Worm (Caenorhabditis elegans) whole organism, midembryonic: ENCODE data around the gene tebp-2.

ENCODE experiments used
- T22C8.4 ChIP-seq: fragments of 200-800 bp; sonication (Bioruptor generic); IDR thresholded peaks from 2 replicates; pipeline ENCODE4 v1.3.6; 2022; ENCODE audit warnings: missing genetic modification characterization, missing compliant biosample characterization
- cog-1 ChIP-seq: sonication (generic microtip); optimal IDR thresholded peaks from 2 replicates; lab custom pipeline; 2016; ENCODE audit warnings: missing genetic modification characterization, missing compliant biosample characterization
- flt-1 ChIP-seq: fragments of 200-800 bp; sonication (Bioruptor generic); IDR thresholded peaks from 2 replicates; pipeline ENCODE4 v1.3.6; 2022; ENCODE audit warnings: missing genetic modification characterization, missing compliant biosample characterization
- klf-2 ChIP-seq: fragments of 200-800 bp; sonication (Bioruptor generic); conservative IDR thresholded peaks from 2 replicates; pipeline ENCODE4 v1.3.6; 2022; ENCODE audit warnings: missing genetic modification reagents, missing genetic modification characterization, missing compliant biosample characterization
- med-1 ChIP-seq: sonication (generic microtip); optimal IDR thresholded peaks from 2 replicates; lab custom pipeline; 2017; ENCODE audit warnings: missing genetic modification characterization, mild to moderate bottlenecking, missing compliant biosample characterization, antibody characterized with exemption, missing genetic modification reagents; ENCODE audit not compliant: insufficient read depth
- ref-1 ChIP-seq: fragments of 200-800 bp; sonication (Bioruptor generic); conservative IDR thresholded peaks from 2 replicates; pipeline ENCODE4 v1.3.6; 2022; ENCODE audit warnings: missing genetic modification reagents, missing genetic modification characterization, missing compliant biosample characterization
- tab-1 ChIP-seq: fragments of 200-800 bp; sonication (Bioruptor generic); IDR thresholded peaks from 2 replicates; pipeline ENCODE4 v1.3.6; 2022; ENCODE audit warnings: missing genetic modification characterization, missing compliant biosample characterization
- ztf-23 ChIP-seq: fragments of 200-800 bp; sonication (Bioruptor generic); IDR thresholded peaks from 2 replicates; pipeline ENCODE4 v1.3.6; 2022; ENCODE audit warnings: missing genetic modification reagents, missing genetic modification characterization, missing compliant biosample characterization
- ztf-29 ChIP-seq: fragments of 200-800 bp; sonication (Bioruptor generic); IDR thresholded peaks from 2 replicates; pipeline ENCODE4 v1.3.6; 2022; ENCODE audit warnings: missing genetic modification reagents, missing genetic modification characterization, missing compliant biosample characterization

The tebp-2 gene

ce11 chrIV:5590120-5590519, 48.7 kb downstream of the tebp-2 start:
- TF ChIP-seq cog-1 (tag; lab: Kevin White, UChicago) (no peak), ref-1 (GFP tag; lab: Robert Waterston, UW) (no peak), med-1 (no peak), ztf-23 (no peak), tab-1 (GFP tag; lab: Robert Waterston, UW) (no peak), ztf-29 (GFP tag; lab: Robert Waterston, UW) (no peak), T22C8.4 (GFP tag; lab: Robert Waterston, UW) (no peak), flt-1 (GFP tag; lab: Robert Waterston, UW) (no peak), klf-2 (GFP tag; lab: Robert Waterston, UW) (no peak)

DNA sequence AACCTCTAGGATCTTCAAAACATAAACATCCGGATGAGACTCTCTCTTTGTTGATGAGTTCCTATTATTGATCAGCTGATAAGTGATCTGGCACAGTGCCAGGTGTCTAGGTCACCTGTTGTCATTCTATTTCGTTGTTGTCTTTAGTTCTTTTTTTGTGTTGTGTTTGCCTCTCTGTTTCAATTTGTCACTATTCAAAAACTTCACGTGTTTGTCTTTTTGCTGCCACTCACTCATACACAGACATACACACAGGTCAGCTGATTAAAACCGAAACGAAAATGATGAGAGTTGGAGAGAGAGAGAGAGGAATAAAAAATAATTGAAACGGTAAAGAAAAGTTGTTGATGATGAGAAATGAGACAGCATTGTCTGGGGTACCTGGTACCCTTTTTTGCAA, 49.7 kb downstream of the tebp-2 start:
- TF ChIP-seq ztf-29 (GFP tag; lab: Robert Waterston, UW), result no peak
- TF ChIP-seq ztf-23, result no peak
- no peak for TF ChIP-seq T22C8.4 (GFP tag; lab: Robert Waterston, UW)
- TF ChIP-seq flt-1 (GFP tag; lab: Robert Waterston, UW), result no peak

ce11 chrIV:5592956-5593355, 51.5 kb downstream of the tebp-2 start:
- TF ChIP-seq ztf-23 (no peak), cog-1 (tag; lab: Kevin White, UChicago) (no peak), ref-1 (GFP tag; lab: Robert Waterston, UW) (no peak), flt-1 (GFP tag; lab: Robert Waterston, UW) (no peak), ztf-29 (GFP tag; lab: Robert Waterston, UW) (no peak), klf-2 (GFP tag; lab: Robert Waterston, UW) (no peak), tab-1 (GFP tag; lab: Robert Waterston, UW) (no peak), T22C8.4 (GFP tag; lab: Robert Waterston, UW) (no peak), med-1 (no peak)

- TF ChIP-seq cog-1 (tag; lab: Kevin White, UChicago) (peak; percentile 31), flt-1 (GFP tag; lab: Robert Waterston, UW) (no peak), tab-1 (GFP tag; lab: Robert Waterston, UW) (no peak), ztf-23 (no peak), T22C8.4 (GFP tag; lab: Robert Waterston, UW) (no peak), klf-2 (GFP tag; lab: Robert Waterston, UW) (no peak), ztf-29 (GFP tag; lab: Robert Waterston, UW) (no peak), med-1 (no peak), ref-1 (GFP tag; lab: Robert Waterston, UW) (no peak)
Measured at ce11 chrIV:5593804-5594214, 52.4 kb downstream of the tebp-2 start.
